Fruit fly (Drosophila melanogaster) whole organism, embryonic: ENCODE measurements around the gene CG11560.

Source experiments
- Awh ChIP-seq: fragments of 200-800 bp; sonication (Bioruptor generic); IDR thresholded peaks from 2 replicates; pipeline ENCODE4, ENCODE4 v1.3.6; 2022; ENCODE audit warnings: missing biosample characterization, missing genetic modification characterization
- CG10979 ChIP-seq: fragments of 200-800 bp; sonication (Bioruptor generic); optimal IDR thresholded peaks from 2 replicates; lab custom pipeline; 2018; ENCODE audit warnings: missing biosample characterization, mild to moderate bottlenecking, missing genetic modification characterization, moderate library complexity
- CG11696 ChIP-seq: fragments of 200-800 bp; sonication (Bioruptor generic); IDR thresholded peaks from 2 replicates; pipeline ENCODE4 v1.3.6; 2022; ENCODE audit warnings: missing biosample characterization, missing genetic modification characterization
- CG12219 ChIP-seq: fragments of 200-800 bp; sonication (Bioruptor generic); optimal IDR thresholded peaks from 3 replicates; lab custom pipeline; 2018; ENCODE audit warnings: missing biosample characterization, mild to moderate bottlenecking, missing genetic modification characterization
- CG1603 ChIP-seq: fragments of 200-800 bp; sonication (Bioruptor generic); optimal IDR thresholded peaks from 2 replicates; lab custom pipeline; 2019; ENCODE audit warnings: missing biosample characterization, mild to moderate bottlenecking, missing genetic modification characterization, moderate library complexity
- CG17612 ChIP-seq: fragments of 200-800 bp; sonication (Bioruptor generic); IDR thresholded peaks from 2 replicates; pipeline ENCODE4 v1.3.6; 2022; ENCODE audit warnings: missing biosample characterization, missing genetic modification characterization
- CG2129 ChIP-seq: fragments of 200-800 bp; sonication (Bioruptor generic); IDR thresholded peaks from 2 replicates; pipeline ENCODE4 v1.3.6; 2022; ENCODE audit warnings: missing biosample characterization, missing genetic modification characterization; ENCODE audit not compliant: partially characterized antibody
- CG32532 ChIP-seq: fragments of 200-800 bp; sonication (Bioruptor generic); IDR thresholded peaks from 2 replicates; pipeline ENCODE4 v1.3.6; 2022; ENCODE audit warnings: missing biosample characterization, missing genetic modification characterization
- CG3838 ChIP-seq: fragments of 200-800 bp; sonication (Bioruptor generic); optimal IDR thresholded peaks from 3 replicates; lab custom pipeline; 2016; ENCODE audit warnings: missing biosample characterization, missing genetic modification characterization
- CG4617 ChIP-seq: fragments of 200-800 bp; sonication (Bioruptor generic); optimal IDR thresholded peaks from 3 replicates; lab custom pipeline; 2016; ENCODE audit warnings: missing biosample characterization, missing genetic modification characterization, borderline replicate concordance
- CG4820 ChIP-seq: fragments of 200-800 bp; sonication (Bioruptor generic); optimal IDR thresholded peaks from 3 replicates; lab custom pipeline; 2016; ENCODE audit warnings: missing biosample characterization, missing genetic modification characterization
- CG5245 ChIP-seq: fragments of 200-800 bp; sonication (Bioruptor generic); optimal IDR thresholded peaks from 3 replicates; lab custom pipeline; 2016; ENCODE audit warnings: missing biosample characterization, missing genetic modification characterization
- CG5953 ChIP-seq: fragments of 200-800 bp; sonication (Bioruptor generic); IDR thresholded peaks from 2 replicates; pipeline ENCODE4 v1.3.6; 2022; ENCODE audit warnings: missing biosample characterization, missing genetic modification characterization
- CG9437 ChIP-seq: fragments of 200-800 bp; sonication (Bioruptor generic); optimal IDR thresholded peaks from 2 replicates; lab custom pipeline; 2018; ENCODE audit warnings: missing biosample characterization, mild to moderate bottlenecking, missing genetic modification characterization
- CG9797 ChIP-seq: fragments of 200-800 bp; sonication (Bioruptor generic); optimal IDR thresholded peaks from 3 replicates; lab custom pipeline; 2018; ENCODE audit warnings: missing biosample characterization, mild to moderate bottlenecking, missing genetic modification characterization
- CTCF ChIP-seq: fragments of 200-800 bp; sonication (Bioruptor generic); optimal IDR thresholded peaks from 2 replicates; lab custom pipeline; 2017; ENCODE audit warnings: missing biosample characterization, mild to moderate bottlenecking, missing genetic modification characterization, moderate library complexity
- Chrac-16 ChIP-seq: fragments of 200-800 bp; sonication (Bioruptor generic); optimal IDR thresholded peaks from 3 replicates; lab custom pipeline; 2016; ENCODE audit warnings: missing biosample characterization, missing genetic modification characterization
- Dip2 ChIP-seq: fragments of 200-800 bp; sonication (Bioruptor generic); IDR thresholded peaks from 2 replicates; pipeline ENCODE4 v1.3.6; 2022; ENCODE audit warnings: missing biosample characterization, missing genetic modification characterization
- Drgx ChIP-seq: fragments of 200-800 bp; sonication (Bioruptor generic); IDR thresholded peaks from 2 replicates; pipeline ENCODE4 v1.3.6; 2022; ENCODE audit warnings: missing biosample characterization, missing genetic modification characterization
- Ets65A ChIP-seq: fragments of 200-800 bp; sonication (Bioruptor generic); peaks from one replicate; lab custom pipeline; 2016; ENCODE audit warnings: missing biosample characterization, missing genetic modification characterization
- Fer3 ChIP-seq: fragments of 200-800 bp; sonication (Bioruptor generic); optimal IDR thresholded peaks from 2 replicates; lab custom pipeline; 2018; ENCODE audit warnings: missing biosample characterization, mild to moderate bottlenecking, missing genetic modification characterization, moderate library complexity
- H15 ChIP-seq: fragments of 200-800 bp; sonication (Bioruptor generic); IDR thresholded peaks from 3 replicates; pipeline ENCODE4 v1.3.6; 2022; ENCODE audit warnings: missing biosample characterization, missing genetic modification characterization
- Hmr ChIP-seq: fragments of 200-800 bp; sonication (Bioruptor generic); optimal IDR thresholded peaks from 3 replicates; lab custom pipeline; 2017; ENCODE audit warnings: mild to moderate bottlenecking, missing biosample characterization, missing genetic modification reagents, missing genetic modification characterization
- Hmx ChIP-seq: fragments of 200-800 bp; sonication (Bioruptor generic); optimal IDR thresholded peaks from 2 replicates; lab custom pipeline; 2016; ENCODE audit warnings: missing biosample characterization, missing genetic modification characterization
- Jarid2 ChIP-seq: fragments of 200-800 bp; sonication (Bioruptor generic); optimal IDR thresholded peaks from 3 replicates; lab custom pipeline; 2017; ENCODE audit warnings: mild to moderate bottlenecking, missing biosample characterization, missing genetic modification reagents, missing genetic modification characterization
- Lim3 ChIP-seq: fragments of 200-800 bp; sonication (Bioruptor generic); IDR thresholded peaks from 2 replicates; pipeline ENCODE4 v1.3.6; 2022; ENCODE audit warnings: missing biosample characterization, missing genetic modification characterization
- Poxn ChIP-seq: fragments of 200-800 bp; sonication (Bioruptor generic); IDR thresholded peaks from 2 replicates; pipeline ENCODE4 v1.3.6; 2022; ENCODE audit warnings: missing biosample characterization, missing genetic modification characterization
- Scr ChIP-seq: fragments of 200-800 bp; sonication (Bioruptor generic); IDR thresholded peaks from 2 replicates; pipeline ENCODE4 v1.3.6; 2022; ENCODE audit warnings: missing biosample characterization, missing genetic modification characterization; ENCODE audit not compliant: partially characterized antibody
- Tbp ChIP-seq: fragments of >200 bp; optimal IDR thresholded peaks from 2 replicates; lab custom pipeline; 2018; ENCODE audit warnings: missing biosample characterization, missing genetic modification characterization
- ara ChIP-seq: fragments of 200-800 bp; sonication (Bioruptor generic); IDR thresholded peaks from 2 replicates; pipeline ENCODE4 v1.3.6; 2022; ENCODE audit warnings: missing biosample characterization, missing genetic modification characterization
- ase ChIP-seq: fragments of 200-800 bp; sonication (Bioruptor generic); IDR thresholded peaks from 3 replicates; pipeline ENCODE4 v1.3.6; 2022; ENCODE audit warnings: missing biosample characterization, missing genetic modification characterization
- bcd ChIP-seq: fragments of 200-800 bp; sonication (Bioruptor generic); optimal IDR thresholded peaks from 2 replicates; lab custom pipeline; 2017; ENCODE audit warnings: missing biosample characterization, mild to moderate bottlenecking, missing genetic modification characterization
- cas ChIP-seq: fragments of 200-800 bp; sonication (Bioruptor generic); IDR thresholded peaks from 2 replicates; pipeline ENCODE4 v1.3.6; 2022; ENCODE audit warnings: missing biosample characterization, missing genetic modification characterization
- cg ChIP-seq: fragments of 200-800 bp; sonication (Bioruptor generic); optimal IDR thresholded peaks from 3 replicates; lab custom pipeline; 2019; ENCODE audit warnings: missing biosample characterization, mild to moderate bottlenecking, missing genetic modification characterization, moderate library complexity
- crc ChIP-seq: fragments of 200-800 bp; sonication (Bioruptor generic); optimal IDR thresholded peaks from 2 replicates; lab custom pipeline; 2016; ENCODE audit warnings: missing biosample characterization, missing genetic modification characterization
- danr ChIP-seq: fragments of 200-800 bp; sonication (Bioruptor generic); IDR thresholded peaks from 2 replicates; pipeline ENCODE4 v1.3.6; 2022; ENCODE audit warnings: missing biosample characterization, missing genetic modification characterization
- dm ChIP-seq: fragments of 200-800 bp; sonication (Bioruptor generic); optimal IDR thresholded peaks from 3 replicates; lab custom pipeline; 2016; ENCODE audit warnings: missing biosample characterization, missing genetic modification characterization
- fd64A ChIP-seq: fragments of 200-800 bp; sonication (Bioruptor generic); optimal IDR thresholded peaks from 3 replicates; lab custom pipeline; 2018; ENCODE audit warnings: missing biosample characterization, mild to moderate bottlenecking, missing genetic modification characterization
- insv ChIP-seq, 2 experiments: fragments of 200-800 bp; sonication (Bioruptor generic); optimal IDR thresholded peaks; 3 replicates each; lab custom pipeline; 2016 to 2018; ENCODE audit warnings: missing biosample characterization in 2 of 2, missing genetic modification characterization in 2 of 2
- kah ChIP-seq: fragments of 200-800 bp; sonication (Bioruptor generic); optimal IDR thresholded peaks from 2 replicates; lab custom pipeline; 2018; ENCODE audit warnings: missing biosample characterization, mild to moderate bottlenecking, missing genetic modification characterization
- klu ChIP-seq: fragments of 200-800 bp; sonication (Bioruptor generic); IDR thresholded peaks from 2 replicates; pipeline ENCODE4 v1.3.6; 2022; ENCODE audit warnings: missing biosample characterization, missing genetic modification characterization
- nmo ChIP-seq: fragments of 200-800 bp; sonication (Bioruptor generic); optimal IDR thresholded peaks from 2 replicates; lab custom pipeline; 2018; ENCODE audit warnings: missing biosample characterization, mild to moderate bottlenecking, missing genetic modification characterization, moderate library complexity
- pum ChIP-seq: fragments of 200-800 bp; sonication (Bioruptor generic); optimal IDR thresholded peaks from 2 replicates; lab custom pipeline; 2016; ENCODE audit warnings: missing biosample characterization, missing genetic modification characterization
- repo ChIP-seq: fragments of 200-800 bp; sonication (Bioruptor generic); optimal IDR thresholded peaks from 2 replicates; lab custom pipeline; 2016; ENCODE audit warnings: missing biosample characterization, missing genetic modification characterization
- seq ChIP-seq: fragments of 200-800 bp; sonication (Bioruptor generic); IDR thresholded peaks from 2 replicates; pipeline ENCODE4 v1.3.6; 2022; ENCODE audit warnings: missing biosample characterization, missing genetic modification characterization
- slbo ChIP-seq: fragments of 200-800 bp; sonication (Bioruptor generic); IDR thresholded peaks from 2 replicates; pipeline ENCODE4 v1.3.6; 2022; ENCODE audit warnings: missing biosample characterization, missing genetic modification characterization
- zen ChIP-seq: fragments of 200-800 bp; sonication (Bioruptor generic); optimal IDR thresholded peaks from 3 replicates; lab custom pipeline; 2018; ENCODE audit warnings: missing biosample characterization, mild to moderate bottlenecking, missing genetic modification characterization, moderate library complexity

CG11560 gene

dm6 chr3L:12124975-12125374, 5.2 kb downstream of the CG11560 start, which contains the start of gene yps (continued):
- TF ChIP-seq ara (GFP tag; lab: Robert Waterston, UW), result peak; percentile 86
- peak in 1 of 2 experiments; percentile 85 for TF ChIP-seq insv (GFP tag; optimal IDR thresholded peaks at IDR 0.05; lab: Kevin White, UChicago)
- no peak; the same call in 1 of the 2 replicates for TF ChIP-seq klu (GFP tag; lab: Robert Waterston, UW)
- TF ChIP-seq pum, result peak; percentile 74
- TF ChIP-seq Poxn (GFP tag; lab: Robert Waterston, UW), result 0 out of 2 replicates have a peak, but pooled peaks have one; percentile 17
- peak; percentile 91 for TF ChIP-seq CG3838
- TF ChIP-seq Drgx (GFP tag; lab: Robert Waterston, UW), result peak; percentile 71
- TF ChIP-seq zen (tag; lab: Kevin White, UChicago), result peak; percentile 77
- TF ChIP-seq repo (GFP tag; lab: Kevin White, UChicago), result peak; percentile 94
- TF ChIP-seq Ets65A (GFP tag; lab: Kevin White, UChicago), result peak; percentile 99
- peak; percentile 84 for TF ChIP-seq CG5245 (GFP tag; lab: Kevin White, UChicago)
- TF ChIP-seq dm, result peak; percentile 93

dm6 chr3L:12127294-12128029, 7.6 kb downstream of the CG11560 start, which contains the start of the genes Ir68b and CG34241:
TSS of gene Ir68b (minus strand) at chr3L:12127394.
TSS of gene CG34241 (plus strand) at chr3L:12127979.
- TF ChIP-seq Hmr (GFP tag; lab: Kevin White, UChicago) (no peak), Jarid2 (GFP tag; lab: Kevin White, UChicago) (no peak), CG5953 (GFP tag; lab: Robert Waterston, UW) (no peak)

dm6 chr3L:12129111-12129510, 9.3 kb downstream of the CG11560 start, which contains the start of gene Lsp2:
TSS of gene Lsp2 (plus strand) at chr3L:12129393.
- TF ChIP-seq seq (GFP tag; lab: Robert Waterston, UW), result no peak
- no peak for TF ChIP-seq CG17612
- TF ChIP-seq crc (GFP tag; lab: Kevin White, UChicago), result no peak
- no peak for TF ChIP-seq kah (GFP tag; lab: Kevin White, UChicago)
- no peak for TF ChIP-seq Tbp (GFP tag; lab: Kevin White, UChicago)
- TF ChIP-seq CG10979, result no peak
- no peak for TF ChIP-seq CG11696 (GFP tag; lab: Robert Waterston, UW)
- no peak for TF ChIP-seq CTCF
- TF ChIP-seq ase, result no peak
- no peak for TF ChIP-seq Chrac-16 (GFP tag; lab: Kevin White, UChicago)
- no peak for TF ChIP-seq Fer3 (tag; lab: Kevin White, UChicago)

- TF ChIP-seq danr (GFP tag; lab: Robert Waterston, UW), result peak; percentile 26; the same call in 1 of the 2 replicates
- TF ChIP-seq Hmx (GFP tag; lab: Kevin White, UChicago), result no peak
- peak; percentile 78 for TF ChIP-seq bcd
- TF ChIP-seq cg (GFP tag; lab: Kevin White, UChicago), result no peak
- peak; percentile 71 for TF ChIP-seq CG4820 (GFP tag; lab: Kevin White, UChicago)
- TF ChIP-seq CG1603 (tag; lab: Kevin White, UChicago), result peak; percentile 71
- TF ChIP-seq CG32532 (GFP tag; lab: Robert Waterston, UW), result peak; percentile 85
- no peak for TF ChIP-seq Dip2 (GFP tag; lab: Robert Waterston, UW)
- no peak for TF ChIP-seq fd64A (GFP tag; lab: Kevin White, UChicago)
- no peak for TF ChIP-seq cas (GFP tag; lab: Robert Waterston, UW)
- peak; percentile 78 for TF ChIP-seq H15 (GFP tag; lab: Robert Waterston, UW)
- TF ChIP-seq CG12219 (GFP tag; lab: Kevin White, UChicago), result peak; percentile 49
- peak; percentile 90 for TF ChIP-seq Awh (GFP tag; lab: Robert Waterston, UW)
- TF ChIP-seq Lim3, result peak; percentile 42; the same call in 1 of the 2 replicates
- TF ChIP-seq Scr (GFP tag; lab: Robert Waterston, UW), result peak; percentile 42
- peak; percentile 31 for TF ChIP-seq CG9797 (GFP tag; lab: Kevin White, UChicago)
- TF ChIP-seq CG9437, result peak; percentile 81
- peak; percentile 88 for TF ChIP-seq slbo (GFP tag; lab: Robert Waterston, UW)
- TF ChIP-seq CG4617 (GFP tag; lab: Kevin White, UChicago), result peak; percentile 96
- TF ChIP-seq CG2129, result no peak
- peak; percentile 92 for TF ChIP-seq nmo (GFP tag; lab: Kevin White, UChicago)
These were observed 12.1 kb downstream of the CG11560 start, which contains the start of gene DEF8 for dm6 chr3L:12131918-12132317. TSS of gene DEF8 (plus strand) at chr3L:12132146.
